Worm (Caenorhabditis elegans) whole organism, early embryonic: ENCODE data around the gene F59D6.1.

ENCODE experiments used
- aly-1 ChIP-seq: sonication (generic microtip); optimal IDR thresholded peaks from 2 replicates; lab custom pipeline; 2016; ENCODE audit warnings: missing genetic modification characterization, missing compliant biosample characterization
- ama-1 ChIP-seq: fragments of 150-350 bp; optimal IDR thresholded peaks from 2 replicates; lab custom pipeline; 2014
- ets-7 ChIP-seq: sonication (generic microtip); optimal IDR thresholded peaks from 2 replicates; lab custom pipeline; 2016; ENCODE audit warnings: missing genotype, missing genetic modification characterization, missing compliant biosample characterization
- pes-1 ChIP-seq: fragments of 200-800 bp; sonication (Bioruptor generic); IDR thresholded peaks from 2 replicates; pipeline ENCODE4 v1.3.6; 2022; ENCODE audit warnings: missing genetic modification reagents, missing genetic modification characterization, missing compliant biosample characterization
- sea-1 ChIP-seq: fragments of 200-800 bp; sonication (Bioruptor generic); conservative IDR thresholded peaks from 2 replicates; pipeline ENCODE4 v1.3.6; 2022; ENCODE audit warnings: missing genetic modification characterization, missing compliant biosample characterization
- tra-4 ChIP-seq: sonication (generic microtip); optimal IDR thresholded peaks from 2 replicates; lab custom pipeline; 2017; ENCODE audit warnings: missing genetic modification characterization, missing compliant biosample characterization

ce11 chrV:3088768-3089167 is 43.8 kb downstream of the F59D6.1 start, which contains the start of gene acs-21:
- TF ChIP-seq pes-1 (GFP tag; lab: Robert Waterston, UW) (no peak), tra-4 (tag; lab: Kevin White, UChicago) (no peak), sea-1 (GFP tag; lab: Robert Waterston, UW) (no peak), ama-1 (no peak), ets-7 (tag; lab: Kevin White, UChicago) (no peak), aly-1 (tag; lab: Kevin White, UChicago) (no peak)
